Worm (Caenorhabditis elegans) whole organism, late embryonic: Measurements from ENCODE around the gene fzy-1.

Source experiments
- ama-1 ChIP-seq: fragments of 150-350 bp; optimal IDR thresholded peaks from 2 replicates; lab custom pipeline; 2014
- nhr-11 ChIP-seq: fragments of 150-350 bp; optimal IDR thresholded peaks from 2 replicates; lab custom pipeline; 2014; ENCODE audit warnings: missing biosample characterization, missing genetic modification characterization
- odd-2 ChIP-seq: sonication (generic microtip); optimal IDR thresholded peaks from 2 replicates; lab custom pipeline; 2017; ENCODE audit warnings: antibody characterized with exemption, mild to moderate bottlenecking, missing genetic modification characterization, missing compliant biosample characterization
- tbx-2 ChIP-seq: sonication (generic microtip); optimal IDR thresholded peaks from 2 replicates; lab custom pipeline; 2016; ENCODE audit warnings: missing genetic modification characterization, missing compliant biosample characterization
- zip-5 ChIP-seq: sonication (generic microtip); optimal IDR thresholded peaks from 2 replicates; lab custom pipeline; 2016; ENCODE audit warnings: missing genetic modification characterization, missing compliant biosample characterization

- TF ChIP-seq nhr-11 (tag; lab: Kevin White, UChicago) (no peak), ama-1 (no peak), tbx-2 (tag; lab: Kevin White, UChicago) (no peak), odd-2 (tag; lab: Kevin White, UChicago) (no peak), zip-5 (tag; lab: Kevin White, UChicago) (no peak)
Measured at ce11 chrII:5518910-5519309, 18.3 kb downstream of the fzy-1 start, which contains the start of gene ZK177.2.
